Fruit fly (Drosophila melanogaster) whole organism, embryonic: ENCODE measurements around the gene Oscillin.

ENCODE experiments used
- Asciz ChIP-seq: fragments of 200-800 bp; sonication (Bioruptor generic); optimal IDR thresholded peaks from 2 replicates; lab custom pipeline; 2017; ENCODE audit warnings: missing biosample characterization, mild to moderate bottlenecking, missing genetic modification characterization, missing genetic modification reagents
- CG10209 ChIP-seq: fragments of 200-800 bp; sonication (Bioruptor generic); optimal IDR thresholded peaks from 3 replicates; lab custom pipeline; 2017; ENCODE audit warnings: missing biosample characterization, mild to moderate bottlenecking, missing genetic modification characterization, missing genetic modification reagents
- CG10959 ChIP-seq: fragments of 200-800 bp; sonication (Bioruptor generic); IDR thresholded peaks from 2 replicates; pipeline ENCODE4 v1.3.6; 2022; ENCODE audit warnings: missing biosample characterization, missing genetic modification characterization
- CG11456 ChIP-seq: fragments of 200-800 bp; sonication (Bioruptor generic); IDR thresholded peaks from 3 replicates; pipeline ENCODE4 v1.3.6; 2022; ENCODE audit warnings: missing biosample characterization, missing genetic modification characterization
- CG12236 ChIP-seq: fragments of 200-800 bp; sonication (Bioruptor generic); optimal IDR thresholded peaks from 2 replicates; lab custom pipeline; 2016; ENCODE audit warnings: missing biosample characterization, missing genetic modification characterization
- CG12769 ChIP-seq: fragments of 200-800 bp; sonication (Bioruptor generic); optimal IDR thresholded peaks from 2 replicates; lab custom pipeline; 2019; ENCODE audit warnings: missing biosample characterization, mild to moderate bottlenecking, missing genetic modification characterization, moderate library complexity
- CG13287 ChIP-seq: fragments of 200-800 bp; sonication (Bioruptor generic); IDR thresholded peaks from 2 replicates; pipeline ENCODE4 v1.3.6; 2022; ENCODE audit warnings: missing biosample characterization, missing genetic modification characterization; ENCODE audit not compliant: partially characterized antibody
- CG13624 ChIP-seq: fragments of 200-800 bp; sonication (Bioruptor generic); optimal IDR thresholded peaks from 2 replicates; lab custom pipeline; 2016; ENCODE audit warnings: missing biosample characterization, missing genetic modification characterization
- CG15696 ChIP-seq: fragments of 200-800 bp; sonication (Bioruptor generic); optimal IDR thresholded peaks from 2 replicates; lab custom pipeline; 2019; ENCODE audit warnings: missing biosample characterization, mild to moderate bottlenecking, missing genetic modification characterization, moderate library complexity
- CG17328 ChIP-seq: fragments of 200-800 bp; sonication (Bioruptor generic); IDR thresholded peaks from 2 replicates; pipeline ENCODE4 v1.3.6; 2022; ENCODE audit warnings: missing biosample characterization, missing genetic modification characterization
- CG17829 ChIP-seq: fragments of 200-800 bp; optimal IDR thresholded peaks from 2 replicates; lab custom pipeline; 2019; ENCODE audit warnings: missing biosample characterization, mild to moderate bottlenecking, missing genetic modification characterization, moderate library complexity
- CG1792 ChIP-seq: fragments of 200-800 bp; sonication (Bioruptor generic); optimal IDR thresholded peaks from 2 replicates; lab custom pipeline; 2016; ENCODE audit warnings: missing biosample characterization, missing genetic modification characterization
- CG18011 ChIP-seq: fragments of 200-800 bp; sonication (Bioruptor generic); optimal IDR thresholded peaks from 2 replicates; lab custom pipeline; 2017; ENCODE audit warnings: missing biosample characterization, missing genetic modification characterization, mild to moderate bottlenecking, moderate library complexity, missing genotype
- CG18619 ChIP-seq: fragments of 200-800 bp; sonication (Bioruptor generic); optimal IDR thresholded peaks from 3 replicates; lab custom pipeline; 2017; ENCODE audit warnings: missing biosample characterization, mild to moderate bottlenecking, missing genetic modification characterization
- CG2678 ChIP-seq: fragments of 200-800 bp; sonication (Bioruptor generic); optimal IDR thresholded peaks from 3 replicates; lab custom pipeline; 2019; ENCODE audit warnings: missing biosample characterization, mild to moderate bottlenecking, missing genetic modification characterization, moderate library complexity
- CG2875 ChIP-seq: fragments of 200-800 bp; sonication (Bioruptor generic); optimal IDR thresholded peaks from 2 replicates; lab custom pipeline; 2017; ENCODE audit warnings: missing biosample characterization, mild to moderate bottlenecking, missing genetic modification characterization, missing genetic modification reagents
- CG30020 ChIP-seq: fragments of 200-800 bp; optimal IDR thresholded peaks from 2 replicates; lab custom pipeline; 2019; ENCODE audit warnings: missing biosample characterization, mild to moderate bottlenecking, missing genetic modification characterization, moderate library complexity
- CG32532 ChIP-seq: fragments of 200-800 bp; sonication (Bioruptor generic); IDR thresholded peaks from 2 replicates; pipeline ENCODE4 v1.3.6; 2022; ENCODE audit warnings: missing biosample characterization, missing genetic modification characterization
- CG33213 ChIP-seq: fragments of 200-800 bp; sonication (Bioruptor generic); optimal IDR thresholded peaks from 3 replicates; lab custom pipeline; 2016; ENCODE audit warnings: missing biosample characterization, missing genetic modification characterization
- CG34224 ChIP-seq: fragments of 200-800 bp; sonication (Bioruptor generic); IDR thresholded peaks from 3 replicates; pipeline ENCODE4 v1.3.6; 2022; ENCODE audit warnings: missing biosample characterization, missing genetic modification characterization; ENCODE audit not compliant: partially characterized antibody
- CG4854 ChIP-seq: fragments of 200-800 bp; sonication (Bioruptor generic); optimal IDR thresholded peaks from 2 replicates; lab custom pipeline; 2016; ENCODE audit warnings: missing biosample characterization, missing genetic modification characterization, inconsistent platforms
- CG8924 ChIP-seq: fragments of 200-800 bp; optimal IDR thresholded peaks from 3 replicates; lab custom pipeline; 2019; ENCODE audit warnings: missing biosample characterization, mild to moderate bottlenecking, missing genetic modification characterization, moderate library complexity
- CG9437 ChIP-seq: fragments of 200-800 bp; sonication (Bioruptor generic); optimal IDR thresholded peaks from 2 replicates; lab custom pipeline; 2018; ENCODE audit warnings: missing biosample characterization, mild to moderate bottlenecking, missing genetic modification characterization
- Chrac-16 ChIP-seq: fragments of 200-800 bp; sonication (Bioruptor generic); optimal IDR thresholded peaks from 3 replicates; lab custom pipeline; 2016; ENCODE audit warnings: missing biosample characterization, missing genetic modification characterization
- CoRest ChIP-seq: fragments of 200-800 bp; sonication (Bioruptor generic); optimal IDR thresholded peaks from 3 replicates; lab custom pipeline; 2018; ENCODE audit warnings: missing biosample characterization, mild to moderate bottlenecking, missing genetic modification characterization, moderate library complexity
- Dek ChIP-seq: fragments of 200-800 bp; sonication (Bioruptor generic); optimal IDR thresholded peaks from 3 replicates; lab custom pipeline; 2019; ENCODE audit warnings: missing biosample characterization, mild to moderate bottlenecking, missing genetic modification characterization, moderate library complexity
- Dll ChIP-seq: fragments of 200-800 bp; sonication (Bioruptor generic); IDR thresholded peaks from 4 replicates; pipeline ENCODE4 v1.3.6; 2022; ENCODE audit warnings: missing biosample characterization, missing genetic modification characterization; ENCODE audit not compliant: partially characterized antibody
- E2f1 ChIP-seq: fragments of 200-800 bp; sonication (Bioruptor generic); IDR thresholded peaks from 2 replicates; pipeline ENCODE4 v1.3.6; 2022; ENCODE audit warnings: missing biosample characterization, missing genetic modification characterization
- Ets65A ChIP-seq: fragments of 200-800 bp; sonication (Bioruptor generic); peaks from one replicate; lab custom pipeline; 2016; ENCODE audit warnings: missing biosample characterization, missing genetic modification characterization
- Ets97D ChIP-seq: fragments of 200-800 bp; sonication (Bioruptor generic); optimal IDR thresholded peaks from 3 replicates; lab custom pipeline; 2016; ENCODE audit warnings: missing biosample characterization, missing genetic modification characterization
- HLHmδ ChIP-seq: fragments of 200-800 bp; sonication (Bioruptor generic); optimal IDR thresholded peaks from 2 replicates; lab custom pipeline; 2018; ENCODE audit warnings: missing biosample characterization, mild to moderate bottlenecking, missing genetic modification characterization, moderate library complexity
- Kr ChIP-seq: fragments of 200-800 bp; sonication (Bioruptor generic); optimal IDR thresholded peaks from 2 replicates; lab custom pipeline; 2017; ENCODE audit warnings: missing biosample characterization, mild to moderate bottlenecking, missing genetic modification characterization
- Mes4 ChIP-seq: fragments of 200-800 bp; sonication (Bioruptor generic); optimal IDR thresholded peaks from 2 replicates; lab custom pipeline; 2016; ENCODE audit warnings: missing biosample characterization, missing genetic modification characterization
- NfI ChIP-seq: fragments of 200-800 bp; sonication (Bioruptor generic); optimal IDR thresholded peaks from 3 replicates; lab custom pipeline; 2018; ENCODE audit warnings: missing biosample characterization, mild to moderate bottlenecking, missing genetic modification characterization, moderate library complexity
- Ptx1 ChIP-seq: fragments of 200-800 bp; sonication (Bioruptor generic); IDR thresholded peaks from 2 replicates; pipeline ENCODE4 v1.3.6; 2022; ENCODE audit warnings: missing biosample characterization, missing genetic modification characterization
- Rfx ChIP-seq: fragments of 200-800 bp; sonication (Bioruptor generic); IDR thresholded peaks from 2 replicates; pipeline ENCODE4 v1.3.6; 2022; ENCODE audit warnings: missing biosample characterization, missing genetic modification characterization
- ab ChIP-seq: fragments of 200-800 bp; sonication (Bioruptor generic); optimal IDR thresholded peaks from 2 replicates; lab custom pipeline; 2016; ENCODE audit warnings: missing biosample characterization, missing genetic modification characterization
- aop ChIP-seq: fragments of 200-800 bp; sonication (Bioruptor generic); IDR thresholded peaks from 2 replicates; pipeline ENCODE4 v1.3.6; 2022; ENCODE audit warnings: missing biosample characterization, missing genetic modification characterization
- ato ChIP-seq: fragments of 200-800 bp; sonication (Bioruptor generic); IDR thresholded peaks from 2 replicates; pipeline ENCODE4 v1.3.6; 2022; ENCODE audit warnings: missing biosample characterization, missing genetic modification characterization; ENCODE audit not compliant: partially characterized antibody
- esg ChIP-seq: fragments of 200-800 bp; sonication (Bioruptor generic); conservative IDR thresholded peaks from 2 replicates; pipeline ENCODE4 v1.3.6; 2022; ENCODE audit warnings: missing biosample characterization, missing genetic modification characterization
- nmo ChIP-seq: fragments of 200-800 bp; sonication (Bioruptor generic); optimal IDR thresholded peaks from 2 replicates; lab custom pipeline; 2018; ENCODE audit warnings: missing biosample characterization, mild to moderate bottlenecking, missing genetic modification characterization, moderate library complexity
- nom ChIP-seq: fragments of 200-800 bp; sonication (Bioruptor generic); optimal IDR thresholded peaks from 2 replicates; lab custom pipeline; 2017; ENCODE audit warnings: missing biosample characterization, missing genetic modification characterization, mild to moderate bottlenecking, moderate library complexity, missing genetic modification reagents
- p53 ChIP-seq: fragments of 200-800 bp; sonication (Bioruptor generic); optimal IDR thresholded peaks from 2 replicates; lab custom pipeline; 2016; ENCODE audit warnings: missing biosample characterization, missing genetic modification characterization
- run ChIP-seq: fragments of 200-800 bp; sonication (Bioruptor generic); optimal IDR thresholded peaks from 3 replicates; lab custom pipeline; 2018; ENCODE audit warnings: missing biosample characterization, mild to moderate bottlenecking, missing genetic modification characterization
- sob ChIP-seq: fragments of 200-800 bp; sonication (Bioruptor generic); IDR thresholded peaks from 2 replicates; pipeline ENCODE4 v1.3.6; 2022; ENCODE audit warnings: missing biosample characterization, missing genetic modification characterization
- stwl ChIP-seq: fragments of 200-800 bp; sonication (Bioruptor generic); optimal IDR thresholded peaks from 3 replicates; lab custom pipeline; 2018; ENCODE audit warnings: missing biosample characterization, mild to moderate bottlenecking, missing genetic modification characterization, moderate library complexity
- trh ChIP-seq: fragments of 200-800 bp; sonication (Bioruptor generic); optimal IDR thresholded peaks from 2 replicates; lab custom pipeline; 2016; ENCODE audit warnings: missing biosample characterization, missing genetic modification characterization
- unpg ChIP-seq: fragments of 200-800 bp; sonication (Bioruptor generic); optimal IDR thresholded peaks from 3 replicates; lab custom pipeline; 2018; ENCODE audit warnings: missing biosample characterization, mild to moderate bottlenecking, missing genetic modification characterization, moderate library complexity
- wdn ChIP-seq: fragments of 200-800 bp; sonication (Bioruptor generic); IDR thresholded peaks from 2 replicates; pipeline ENCODE4 v1.3.6; 2022; ENCODE audit warnings: missing biosample characterization, missing genetic modification characterization
- wor ChIP-seq: fragments of 200-800 bp; sonication (Bioruptor generic); IDR thresholded peaks from 2 replicates; pipeline ENCODE4 v1.3.6; 2022; ENCODE audit warnings: missing biosample characterization, missing genetic modification characterization

Gene Oscillin

dm6 chr2L:5542944-5543515, 3.9 kb upstream of the Oscillin start (continued):
- TF ChIP-seq CG13287 (GFP tag; lab: Robert Waterston, UW) (0 out of 2 replicates have a peak, but pooled peaks have one; percentile 5), CG1792 (GFP tag; lab: Kevin White, UChicago) (no peak), aop (GFP tag; lab: Robert Waterston, UW) (no peak), unpg (GFP tag; lab: Kevin White, UChicago) (peak; percentile 59), CoRest (tag; lab: Kevin White, UChicago) (peak; percentile 45), trh (GFP tag; lab: Kevin White, UChicago) (no peak), CG8924 (tag; lab: Kevin White, UChicago) (peak; percentile 43), CG2875 (GFP tag; lab: Kevin White, UChicago) (no peak), CG9437 (GFP tag; lab: Kevin White, UChicago) (peak; percentile 4), Chrac-16 (GFP tag; lab: Kevin White, UChicago) (peak; percentile 20), CG12236 (GFP tag; lab: Kevin White, UChicago) (no peak), CG18011 (GFP tag; lab: Kevin White, UChicago) (peak; percentile 14), CG33213 (GFP tag; lab: Kevin White, UChicago) (no peak), HLHmδ (no peak), Kr (GFP tag; lab: Kevin White, UChicago) (no peak), CG30020 (tag; lab: Kevin White, UChicago) (no peak), CG12769 (tag; lab: Kevin White, UChicago) (no peak), stwl (tag; lab: Kevin White, UChicago) (no peak), CG2678 (tag; lab: Kevin White, UChicago) (no peak), Ets97D (no peak), CG17829 (peak; percentile 8), run (no peak), wdn (GFP tag; lab: Robert Waterston, UW) (peak; percentile 60), nom (GFP tag; lab: Kevin White, UChicago) (no peak), CG15696 (tag; lab: Kevin White, UChicago) (no peak), CG18619 (peak; percentile 31), CG13624 (peak; percentile 15), CG4854 (GFP tag; lab: Kevin White, UChicago) (no peak), E2f1 (GFP tag; lab: Robert Waterston, UW) (no peak), CG17328 (GFP tag; lab: Robert Waterston, UW) (peak; percentile 52), Rfx (GFP tag; lab: Robert Waterston, UW) (peak; percentile 78), CG11456 (GFP tag; lab: Robert Waterston, UW) (0 out of 3 replicates have a peak, but pooled peaks have one; percentile 4), wor (GFP tag; lab: Robert Waterston, UW) (no peak), esg (GFP tag; lab: Robert Waterston, UW) (peak; percentile 7; the same call in 1 of the 2 replicates), ab (peak; percentile 15), CG10209 (GFP tag; lab: Kevin White, UChicago) (peak; percentile 40), Dll (GFP tag; lab: Robert Waterston, UW) (0 out of 4 replicates have a peak, but pooled peaks have one; percentile 9), CG34224 (no peak), ato (GFP tag; lab: Robert Waterston, UW) (no peak), CG32532 (peak; percentile 70), Ets65A (GFP tag; lab: Kevin White, UChicago) (peak; percentile 78), Ptx1 (peak; percentile 69), sob (GFP tag; lab: Robert Waterston, UW) (peak; percentile 66), Asciz (GFP tag; lab: Kevin White, UChicago) (no peak), Mes4 (peak; percentile 18), CG10959 (no peak), nmo (GFP tag; lab: Kevin White, UChicago) (peak; percentile 27), NfI (GFP tag; lab: Kevin White, UChicago) (peak; percentile 45), Dek (tag; lab: Kevin White, UChicago) (peak; percentile 39), p53 (GFP tag; lab: Kevin White, UChicago) (peak; percentile 61)
